Fruit fly (Drosophila melanogaster) whole organism, prepupa: Measurements from ENCODE around the gene CG14563.
A peak's percentile ranks its signal among the peaks of the same experiment; 100 is the strongest.

Experiments used
- CG32006 ChIP-seq: fragments of 200-800 bp; sonication (Bioruptor generic); optimal IDR thresholded peaks from 3 replicates; lab custom pipeline; 2017; ENCODE audit warnings: missing biosample characterization, mild to moderate bottlenecking, missing genetic modification characterization
- CG34406 ChIP-seq: fragments of 200-800 bp; sonication (Bioruptor generic); optimal IDR thresholded peaks from 3 replicates; lab custom pipeline; 2016; ENCODE audit warnings: missing biosample characterization, missing genetic modification characterization
- CG8119 ChIP-seq: fragments of 200-800 bp; sonication (Bioruptor generic); IDR thresholded peaks from 3 replicates; pipeline ENCODE4 v1.3.6; 2022; ENCODE audit warnings: missing biosample characterization, missing genetic modification characterization
- Hr39 ChIP-seq: fragments of 200-800 bp; sonication (Bioruptor generic); optimal IDR thresholded peaks from 2 replicates; lab custom pipeline; 2016; ENCODE audit warnings: missing biosample characterization, missing genetic modification characterization
- fd59A ChIP-seq: fragments of 200-800 bp; sonication (Bioruptor generic); optimal IDR thresholded peaks from 2 replicates; lab custom pipeline; 2017; ENCODE audit warnings: missing biosample characterization, mild to moderate bottlenecking, missing genetic modification characterization, missing genetic modification reagents

DNA sequence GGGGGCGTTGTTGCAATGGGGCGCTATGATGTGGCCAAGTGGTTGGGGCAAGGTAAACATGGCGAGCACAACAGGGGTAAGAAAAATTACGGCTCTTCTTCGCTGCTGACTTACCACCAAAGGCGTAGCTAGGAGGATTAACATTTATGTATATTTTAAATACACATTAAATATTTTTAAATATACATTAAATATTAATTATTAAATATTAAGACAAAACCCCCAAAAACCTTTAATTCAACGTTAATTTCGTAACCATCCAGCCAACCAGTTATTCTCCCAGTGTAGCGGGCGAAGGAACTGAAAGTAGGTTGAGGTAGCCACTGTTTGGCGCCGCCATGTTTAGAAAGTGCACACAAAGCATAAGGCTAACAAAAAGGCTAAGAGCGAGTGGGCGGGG, 4.4 kb upstream of the CG14563 start:
- no peak for TF ChIP-seq CG34406
- peak; percentile 36 for TF ChIP-seq CG32006
- peak; percentile 58; the same call in 2 of the 3 replicates for TF ChIP-seq CG8119 (GFP tag; lab: Robert Waterston, UW)
- TF ChIP-seq Hr39 (GFP tag; lab: Kevin White, UChicago), result no peak
- TF ChIP-seq fd59A, result no peak
